Fruit fly (Drosophila melanogaster): Measurements from ENCODE around the gene CG31140.

CG31140 gene

dm6 chr3R:23922502-23923350, 40.3 kb upstream of the CG31140 start, which contains the start of the genes sba and CG31141 (continued):
- TF ChIP-seq Elba2 (GFP tag; optimal IDR thresholded peaks at IDR 0.05) (peak; percentile 93), Deaf1 (tag; optimal IDR thresholded peaks at IDR 0.05) (peak; percentile 72), CG6689 (GFP tag; IDR thresholded peaks at IDR 0.05) (no peak), ato (GFP tag; IDR thresholded peaks at IDR 0.05; ENCODE audit: partially characterized antibody) (peak; percentile 84), Dek (tag; optimal IDR thresholded peaks at IDR 0.05) (peak; percentile 24), oc (tag; optimal IDR thresholded peaks at IDR 0.05) (no peak), CG6254 (GFP tag; optimal IDR thresholded peaks at IDR 0.05) (no peak), Dfd (GFP tag; optimal IDR thresholded peaks at IDR 0.05) (no peak), CG16813 (GFP tag; IDR thresholded peaks at IDR 0.05; ENCODE audit: partially characterized antibody) (peak; percentile 87), CG3065 (GFP tag; optimal IDR thresholded peaks at IDR 0.05) (no peak), CG1832 (GFP tag; optimal IDR thresholded peaks at IDR 0.05) (no peak), Dll (GFP tag; IDR thresholded peaks at IDR 0.05; ENCODE audit: partially characterized antibody) (peak; percentile 79), repo (GFP tag; optimal IDR thresholded peaks at IDR 0.05) (peak; percentile 21), Jarid2 (GFP tag; optimal IDR thresholded peaks at IDR 0.05) (peak; percentile 90), CG6813 (GFP tag; optimal IDR thresholded peaks at IDR 0.05) (no peak), CG15514 (GFP tag; optimal IDR thresholded peaks at IDR 0.05) (peak; percentile 71), tx (GFP tag; optimal IDR thresholded peaks at IDR 0.05) (no peak), schlank (tag; optimal IDR thresholded peaks at IDR 0.05) (peak; percentile 2), p53 (GFP tag; optimal IDR thresholded peaks at IDR 0.05) (no peak), gsb (GFP tag; IDR thresholded peaks at IDR 0.05) (no peak), Xbp1 (GFP tag; optimal IDR thresholded peaks at IDR 0.05) (peak; percentile 0), CG9817 (tag; optimal IDR thresholded peaks at IDR 0.05) (no peak), insv (GFP tag; optimal IDR thresholded peaks at IDR 0.05) (peak in 1 of 2 experiments; percentile 4), scrt (GFP tag; optimal IDR thresholded peaks at IDR 0.05) (no peak), CG1529 (GFP tag; optimal IDR thresholded peaks at IDR 0.05) (no peak), Dbx (GFP tag; IDR thresholded peaks at IDR 0.05) (no peak), ab (GFP tag; optimal IDR thresholded peaks at IDR 0.05) (no peak), kah (GFP tag; optimal IDR thresholded peaks at IDR 0.05) (peak; percentile 42), CG3995 (GFP tag; optimal IDR thresholded peaks at IDR 0.05) (peak; percentile 17), CG4424 (GFP tag; optimal IDR thresholded peaks at IDR 0.05) (no peak), CG15479 (GFP tag; optimal IDR thresholded peaks at IDR 0.05) (peak; percentile 75), CG18262 (tag; optimal IDR thresholded peaks at IDR 0.05) (peak; percentile 6), CG8388 (GFP tag; optimal IDR thresholded peaks at IDR 0.05) (no peak), CTCF (GFP tag; optimal IDR thresholded peaks at IDR 0.05) (peak; percentile 37), CG12659 (GFP tag; optimal IDR thresholded peaks at IDR 0.05) (peak; percentile 84), CG18011 (GFP tag; optimal IDR thresholded peaks at IDR 0.05) (no peak), nau (GFP tag; optimal IDR thresholded peaks at IDR 0.05) (no peak), CG2120 (GFP tag; optimal IDR thresholded peaks at IDR 0.05) (peak; percentile 31), vfl (GFP tag; optimal IDR thresholded peaks at IDR 0.05) (no peak), chm (GFP tag; IDR thresholded peaks at IDR 0.05) (no peak; the same call in 1 of the 2 replicates), CG33213 (GFP tag; optimal IDR thresholded peaks at IDR 0.05) (peak; percentile 24), trh (GFP tag; optimal IDR thresholded peaks at IDR 0.05) (no peak), dmrt11E (tag; optimal IDR thresholded peaks at IDR 0.05) (no peak), HHEX (GFP tag; optimal IDR thresholded peaks at IDR 0.05) (no peak), CG2116 (GFP tag; optimal IDR thresholded peaks at IDR 0.05) (peak; percentile 34), CG12236 (GFP tag; optimal IDR thresholded peaks at IDR 0.05) (no peak), Usf (GFP tag; optimal IDR thresholded peaks at IDR 0.05) (no peak), CG11504 (tag; optimal IDR thresholded peaks at IDR 0.05) (peak; percentile 14), onecut (GFP tag; IDR thresholded peaks at IDR 0.05) (peak; percentile 44)

Data from whole organism, embryonic.